Worm (Caenorhabditis elegans) whole organism, L2 larva: ENCODE data around the gene pgp-8.

Experiments
- alr-1 ChIP-seq: fragments of 150-350 bp; optimal IDR thresholded peaks from 2 replicates; lab custom pipeline; 2014; ENCODE audit warnings: missing biosample characterization, missing genetic modification characterization
- aly-2 ChIP-seq: fragments of 150-350 bp; optimal IDR thresholded peaks from 2 replicates; lab custom pipeline; 2014; ENCODE audit warnings: missing biosample characterization, missing genetic modification characterization
- ceh-82 ChIP-seq: fragments of 150-350 bp; optimal IDR thresholded peaks from 2 replicates; lab custom pipeline; 2014; ENCODE audit warnings: missing biosample characterization, missing genetic modification characterization
- dmd-4 ChIP-seq: sonication (generic microtip); optimal IDR thresholded peaks from 2 replicates; lab custom pipeline; 2017; ENCODE audit warnings: missing biosample characterization, missing genetic modification characterization
- lin-13 ChIP-seq: fragments of 150-350 bp; optimal IDR thresholded peaks from 2 replicates; lab custom pipeline; 2014; ENCODE audit warnings: missing biosample characterization, missing genetic modification reagents, missing genetic modification characterization
- lin-39 ChIP-seq: fragments of 150-350 bp; optimal IDR thresholded peaks from 2 replicates; lab custom pipeline; 2014; ENCODE audit warnings: missing biosample characterization, missing genetic modification reagents, missing genetic modification characterization
- mdl-1 ChIP-seq, 2 experiments: fragments of 150-350 bp in 1 of 2; sonication (generic microtip) in 1 of 2; optimal IDR thresholded peaks; 2 replicates each; lab custom pipeline; 2017; ENCODE audit warnings: missing biosample characterization in 2 of 2, missing genetic modification characterization in 2 of 2
- sem-4 ChIP-seq: fragments of 150-350 bp; optimal IDR thresholded peaks from 2 replicates; lab custom pipeline; 2014; ENCODE audit warnings: missing biosample characterization, missing genetic modification reagents, missing genetic modification characterization
- snpc-4 ChIP-seq: fragments of 150-350 bp; optimal IDR thresholded peaks from 2 replicates; lab custom pipeline; 2014; ENCODE audit warnings: missing biosample characterization, missing genetic modification characterization
- unc-55 ChIP-seq: fragments of 150-350 bp; sonication (generic microtip); optimal IDR thresholded peaks from 3 replicates; lab custom pipeline; 2014; ENCODE audit warnings: missing biosample characterization, missing genetic modification reagents, missing genetic modification characterization
- unc-62 ChIP-seq: fragments of 150-350 bp; optimal IDR thresholded peaks from 2 replicates; lab custom pipeline; 2014; ENCODE audit warnings: missing biosample characterization, missing genetic modification reagents, missing genetic modification characterization
- ztf-1 ChIP-seq: fragments of 200-800 bp; sonication (Bioruptor generic); conservative IDR thresholded peaks from 2 replicates; pipeline ENCODE4 v1.3.6; 2022; ENCODE audit warnings: missing genetic modification characterization, missing compliant biosample characterization

- no peak for TF ChIP-seq ztf-1 (GFP tag; lab: Robert Waterston, UW)
- peak; percentile 3 for TF ChIP-seq sem-4 (tag; lab: Kevin White, UChicago)
- TF ChIP-seq dmd-4, result no peak
- TF ChIP-seq alr-1 (tag; lab: Kevin White, UChicago), result no peak
- no peak for TF ChIP-seq unc-55
- peak; percentile 4 for TF ChIP-seq lin-13 (GFP tag; lab: Kevin White, UChicago)
- TF ChIP-seq ceh-82 (tag; lab: Kevin White, UChicago), result no peak
- no peak for TF ChIP-seq unc-62 (GFP tag; lab: Kevin White, UChicago)
- no peak for TF ChIP-seq snpc-4 (tag; lab: Kevin White, UChicago)
- TF ChIP-seq lin-39 (tag; lab: Kevin White, UChicago), result no peak
- TF ChIP-seq aly-2, result no peak
- no peak for TF ChIP-seq mdl-1 (tag; optimal IDR thresholded peaks at IDR 0.05; lab: Kevin White, UChicago)
These were observed 36.0 kb upstream of the pgp-8 start, which contains the start of gene suca-1 for ce11 chrX:10900079-10900724.
